Fruit fly (Drosophila melanogaster) whole organism: ENCODE data around the gene CG17612.

ENCODE experiments used
- Dll ChIP-seq: fragments of >200 bp; optimal IDR thresholded peaks from 2 replicates; lab custom pipeline; 2017
- pan ChIP-seq: fragments of >200 bp; optimal IDR thresholded peaks from 2 replicates; lab custom pipeline; 2017
- psq ChIP-seq: fragments of >200 bp; optimal IDR thresholded peaks from 2 replicates; lab custom pipeline; 2017
- usp ChIP-seq: fragments of >200 bp; optimal IDR thresholded peaks from 2 replicates; lab custom pipeline; 2017; ENCODE audit warnings: missing biosample characterization, missing genetic modification characterization, mixed read lengths

- no peak for TF ChIP-seq pan (lab: Kevin White, UChicago)
- no peak for TF ChIP-seq psq
- TF ChIP-seq Dll (lab: Kevin White, UChicago): no peak
- no peak for TF ChIP-seq usp (GFP tag; lab: Kevin White, UChicago)
Observed at dm6 chr2L:4372802-4373570, 9.5 kb downstream of the CG17612 start.
